Fruit fly (Drosophila melanogaster): ENCODE results near the gene CG9636.

Gene CG9636

DNA sequence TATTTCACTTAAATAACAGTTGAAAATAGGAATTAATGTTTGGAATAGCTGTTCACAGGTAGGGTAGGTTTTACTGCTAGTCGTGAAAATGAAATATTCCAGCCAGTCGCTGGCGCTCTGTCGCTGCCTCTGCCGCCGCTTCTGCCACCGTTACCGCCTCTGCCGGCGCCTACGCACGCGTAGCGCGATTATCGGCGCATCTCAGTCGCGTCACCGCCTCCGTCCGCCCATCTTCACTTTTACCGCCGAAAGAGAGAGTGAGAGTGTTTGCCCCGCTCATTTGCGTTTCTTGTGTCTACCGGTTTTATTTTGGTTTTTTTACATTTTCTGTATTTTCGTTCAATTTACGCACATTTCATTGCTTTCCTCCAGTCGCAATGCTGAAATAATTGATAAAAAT, 7.9 kb upstream of the CG9636 start (continued):
- TF ChIP-seq pnt (GFP tag; optimal IDR thresholded peaks at IDR 0.05): no peak

DNA sequence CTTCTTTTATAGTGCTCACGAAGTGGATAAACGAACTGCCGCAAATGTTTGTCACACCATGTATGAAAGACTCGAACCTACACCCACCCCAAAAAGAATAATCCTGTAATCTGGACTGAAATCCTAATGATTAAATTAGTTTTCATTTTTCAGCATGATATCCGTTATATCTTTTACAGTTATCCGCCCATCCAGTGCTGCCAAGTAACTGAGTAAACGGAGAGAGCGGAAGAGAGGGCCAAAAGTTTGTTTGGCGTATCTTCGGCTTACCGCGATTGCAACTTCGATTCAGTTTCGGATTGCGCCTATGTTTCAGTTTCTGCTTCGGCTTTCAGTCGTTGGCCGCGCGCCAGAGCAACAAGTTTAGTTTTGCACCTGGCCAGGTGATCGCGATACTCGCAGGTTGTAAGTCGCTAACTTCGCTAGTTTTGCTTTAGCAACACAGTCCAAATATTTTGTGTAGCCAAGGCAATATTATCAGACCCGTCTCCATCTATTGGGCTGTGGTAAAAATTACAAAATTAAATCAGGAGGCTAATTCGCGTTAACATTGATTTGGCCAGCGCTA, 6.7 kb upstream of the CG9636 start, which contains the start of gene mtg:
TSS of gene mtg (plus strand) at position 332 of the 568 bp plus-strand sequence.
- TF ChIP-seq Dbx (GFP tag; IDR thresholded peaks at IDR 0.05) (no peak), Atf3 (GFP tag; optimal IDR thresholded peaks at IDR 0.05) (no peak), Dp (GFP tag; optimal IDR thresholded peaks at IDR 0.05) (no peak), luna (GFP tag; optimal IDR thresholded peaks at IDR 0.05) (no peak), gt (GFP tag; IDR thresholded peaks at IDR 0.05) (no peak), CG10147 (GFP tag; optimal IDR thresholded peaks at IDR 0.05) (no peak), zen (tag; optimal IDR thresholded peaks at IDR 0.05) (no peak), Jarid2 (GFP tag; optimal IDR thresholded peaks at IDR 0.05) (peak; percentile 65), CG4360 (GFP tag; IDR thresholded peaks at IDR 0.05) (no peak), knrl (GFP tag; IDR thresholded peaks at IDR 0.05; ENCODE audit: partially characterized antibody) (no peak), NK7.1 (GFP tag; optimal IDR thresholded peaks at IDR 0.05) (no peak), chif (GFP tag; optimal IDR thresholded peaks at IDR 0.05) (no peak), pb (GFP tag; optimal IDR thresholded peaks at IDR 0.05) (no peak), E2f1 (GFP tag; IDR thresholded peaks at IDR 0.05) (0 out of 2 replicates have a peak, but pooled peaks have one; percentile 23), Doc2 (GFP tag; IDR thresholded peaks at IDR 0.05) (no peak), stwl (tag; optimal IDR thresholded peaks at IDR 0.05) (no peak), CG3726 (GFP tag; IDR thresholded peaks at IDR 0.05) (no peak), NC2β (GFP tag; optimal IDR thresholded peaks at IDR 0.05) (no peak), aop (GFP tag; IDR thresholded peaks at IDR 0.05) (no peak), tll (GFP tag; optimal IDR thresholded peaks at IDR 0.05) (no peak), CG8924 (tag; optimal IDR thresholded peaks at IDR 0.05) (no peak), bowl (GFP tag; IDR thresholded peaks at IDR 0.05) (peak; percentile 17; the same call in 1 of the 2 replicates), en (GFP tag; optimal IDR thresholded peaks at IDR 0.05) (no peak), H2.0 (GFP tag; IDR thresholded peaks at IDR 0.05) (no peak), sens (GFP tag) (peak; percentile 16), unpg (GFP tag; optimal IDR thresholded peaks at IDR 0.05) (no peak), nerfin-1 (tag; optimal IDR thresholded peaks at IDR 0.05) (no peak), chinmo (GFP tag; IDR thresholded peaks at IDR 0.05; ENCODE audit: partially characterized antibody) (0 out of 4 replicates have a peak, but pooled peaks have one; percentile 35), fd3F (GFP tag; optimal IDR thresholded peaks at IDR 0.05) (no peak), CG8290 (GFP tag; optimal IDR thresholded peaks at IDR 0.05) (no peak), CG8290 (tag; optimal IDR thresholded peaks at IDR 0.05) (peak in 1 of 2 experiments; percentile 15), CG34422 (GFP tag; IDR thresholded peaks at IDR 0.05) (peak; percentile 18; the same call in 1 of the 3 replicates), Trl (optimal IDR thresholded peaks at IDR 0.05) (peak in 1 of 2 experiments; percentile 20), Trl (GFP tag; optimal IDR thresholded peaks at IDR 0.05) (no peak), Oaz (GFP tag; IDR thresholded peaks at IDR 0.05) (no peak), gro (GFP tag; optimal IDR thresholded peaks at IDR 0.05) (no peak), cato (GFP tag; optimal IDR thresholded peaks at IDR 0.05; ENCODE audit: borderline replicate concordance) (no peak), CG16863 (GFP tag; optimal IDR thresholded peaks at IDR 0.05) (no peak), Gsc (GFP tag; IDR thresholded peaks at IDR 0.05) (no peak), CG18619 (GFP tag; optimal IDR thresholded peaks at IDR 0.05) (no peak), grau (tag; optimal IDR thresholded peaks at IDR 0.05) (no peak), CG1529 (GFP tag; optimal IDR thresholded peaks at IDR 0.05) (peak; percentile 69), CG7271 (tag; optimal IDR thresholded peaks at IDR 0.05) (no peak), CG17829 (tag; optimal IDR thresholded peaks at IDR 0.05) (no peak), wek (GFP tag; optimal IDR thresholded peaks at IDR 0.05) (no peak), Nf-YA (GFP tag; IDR thresholded peaks at IDR 0.05) (no peak), fru (optimal IDR thresholded peaks at IDR 0.05) (no peak), Dip2 (GFP tag; IDR thresholded peaks at IDR 0.05) (no peak), CG33557 (GFP tag; optimal IDR thresholded peaks at IDR 0.05) (no peak), CG10366 (GFP tag; IDR thresholded peaks at IDR 0.05) (no peak)

All from whole organism, embryonic.